Worm (Caenorhabditis elegans) whole organism, young adult: ENCODE results near the gene Y4C6B.7.

Experiments
- B0035.1 ChIP-seq: sonication (generic microtip); optimal IDR thresholded peaks from 2 replicates; lab custom pipeline; 2016; ENCODE audit warnings: missing genetic modification characterization, mild to moderate bottlenecking, missing compliant biosample characterization, missing genotype, missing genetic modification reagents
- B0336.3 ChIP-seq: fragments of 200-800 bp; sonication (Bioruptor generic); IDR thresholded peaks from 2 replicates; pipeline ENCODE4 v1.3.6; 2022; ENCODE audit warnings: missing genetic modification characterization, missing compliant biosample characterization
- F57C9.4 ChIP-seq: sonication (generic microtip); optimal IDR thresholded peaks from 2 replicates; lab custom pipeline; 2017; ENCODE audit warnings: mild to moderate bottlenecking, missing genetic modification characterization, missing compliant biosample characterization
- K12H6.12 ChIP-seq: fragments of 200-800 bp; sonication (Bioruptor generic); optimal IDR thresholded peaks from 2 replicates; lab custom pipeline; 2018; ENCODE audit warnings: mild to moderate bottlenecking, missing genetic modification characterization, missing compliant biosample characterization
- Y56A3A.18 ChIP-seq: fragments of 200-800 bp; sonication (Bioruptor generic); IDR thresholded peaks from 2 replicates; pipeline ENCODE4 v1.3.6; 2022; ENCODE audit warnings: missing genetic modification reagents, missing genetic modification characterization, missing compliant biosample characterization
- Y67H2A.10 ChIP-seq: fragments of 200-800 bp; sonication (Bioruptor generic); conservative IDR thresholded peaks from 2 replicates; pipeline ENCODE4 v1.3.6; 2022; ENCODE audit warnings: missing genetic modification reagents, missing genetic modification characterization, missing compliant biosample characterization
- ZK185.1 ChIP-seq: sonication (generic microtip); optimal IDR thresholded peaks from 2 replicates; lab custom pipeline; 2016; ENCODE audit warnings: mild to moderate bottlenecking, missing genetic modification characterization, missing compliant biosample characterization; ENCODE audit not compliant: poor library complexity, severe bottlenecking
- akir-1 ChIP-seq: fragments of 200-800 bp; sonication (Bioruptor generic); optimal IDR thresholded peaks from 2 replicates; lab custom pipeline; 2018; ENCODE audit warnings: mild to moderate bottlenecking, missing genetic modification characterization, moderate library complexity, missing compliant biosample characterization
- ama-1 ChIP-seq, 3 experiments: fragments of 150-350 bp in 1 of 3; sonication (generic microtip) in 2 of 3; optimal IDR thresholded peaks; 2 replicates each; lab custom pipeline; 2014 to 2018; ENCODE audit warnings: missing biosample characterization in 2 of 3, missing genetic modification characterization in 2 of 3, missing genetic modification reagents in 2 of 3
- atf-7 ChIP-seq: sonication (generic microtip); optimal IDR thresholded peaks from 2 replicates; lab custom pipeline; 2017; ENCODE audit warnings: mild to moderate bottlenecking, missing genetic modification characterization, missing compliant biosample characterization
- attf-3 ChIP-seq: fragments of 200-800 bp; sonication (Bioruptor generic); conservative IDR thresholded peaks from 2 replicates; pipeline ENCODE4 v1.3.6; 2022; ENCODE audit warnings: missing genetic modification reagents, missing genetic modification characterization, missing compliant biosample characterization
- ceh-100 ChIP-seq: fragments of 200-800 bp; sonication (Bioruptor generic); IDR thresholded peaks from 2 replicates; pipeline ENCODE4 v1.3.6; 2022; ENCODE audit warnings: missing genetic modification reagents, missing genetic modification characterization, missing compliant biosample characterization
- dox-1 ChIP-seq: fragments of 200-800 bp; sonication (Bioruptor generic); IDR thresholded peaks from 2 replicates; pipeline ENCODE4 v1.3.6; 2022; ENCODE audit warnings: missing genetic modification reagents, missing genetic modification characterization, missing compliant biosample characterization
- dpff-1 ChIP-seq: sonication (generic microtip); optimal IDR thresholded peaks from 2 replicates; lab custom pipeline; 2017; ENCODE audit warnings: mild to moderate bottlenecking, missing genetic modification characterization, missing compliant biosample characterization
- efl-1 ChIP-seq: fragments of 150-350 bp; optimal IDR thresholded peaks from 2 replicates; lab custom pipeline; 2014; ENCODE audit warnings: missing biosample characterization, missing genetic modification reagents, missing genetic modification characterization
- egl-18 ChIP-seq: fragments of 200-800 bp; sonication (Bioruptor generic); IDR thresholded peaks from 2 replicates; pipeline ENCODE4 v1.3.6; 2022; ENCODE audit warnings: missing genetic modification reagents, missing genetic modification characterization, missing compliant biosample characterization
- egrh-3 ChIP-seq: fragments of 200-800 bp; sonication (Bioruptor generic); IDR thresholded peaks from 2 replicates; pipeline ENCODE4 v1.3.6; 2022; ENCODE audit warnings: missing genetic modification reagents, missing genetic modification characterization, missing compliant biosample characterization
- him-1 ChIP-seq: sonication (generic microtip); optimal IDR thresholded peaks from 2 replicates; lab custom pipeline; 2016; ENCODE audit warnings: missing genotype, missing genetic modification reagents, missing genetic modification characterization, missing compliant biosample characterization
- hmg-20 ChIP-seq: fragments of 200-800 bp; sonication (Bioruptor generic); IDR thresholded peaks from 2 replicates; pipeline ENCODE4 v1.3.6; 2022; ENCODE audit warnings: missing genetic modification reagents, missing genetic modification characterization, missing compliant biosample characterization
- hsf-1 ChIP-seq: fragments of 200-800 bp; sonication (Bioruptor generic); IDR thresholded peaks from 2 replicates; pipeline ENCODE4 v1.3.6; 2022; ENCODE audit warnings: missing genetic modification reagents, missing genetic modification characterization, missing compliant biosample characterization
- lag-1 ChIP-seq: fragments of 200-800 bp; sonication (Bioruptor generic); IDR thresholded peaks from 2 replicates; pipeline ENCODE4 v1.3.6; 2022; ENCODE audit warnings: missing genetic modification reagents, missing genetic modification characterization, missing compliant biosample characterization
- let-526 ChIP-seq: fragments of 200-800 bp; sonication (Bioruptor generic); IDR thresholded peaks from 2 replicates; pipeline ENCODE4 v1.3.6; 2022; ENCODE audit warnings: missing genetic modification reagents, missing genetic modification characterization, missing compliant biosample characterization
- lin-40 ChIP-seq: sonication (generic microtip); optimal IDR thresholded peaks from 2 replicates; lab custom pipeline; 2016; ENCODE audit warnings: missing genetic modification characterization, mild to moderate bottlenecking, missing compliant biosample characterization, missing genotype, missing genetic modification reagents
- lsl-1 ChIP-seq: fragments of 200-800 bp; sonication (Bioruptor generic); optimal IDR thresholded peaks from 2 replicates; lab custom pipeline; 2018; ENCODE audit warnings: mild to moderate bottlenecking, missing genetic modification characterization, moderate library complexity, missing compliant biosample characterization
- madf-3 ChIP-seq: fragments of 200-800 bp; sonication (Bioruptor generic); IDR thresholded peaks from 2 replicates; pipeline ENCODE4 v1.3.6; 2022; ENCODE audit warnings: missing genetic modification reagents, missing genetic modification characterization, missing compliant biosample characterization
- mel-28 ChIP-seq: sonication (generic microtip); optimal IDR thresholded peaks from 2 replicates; lab custom pipeline; 2016; ENCODE audit warnings: borderline replicate concordance, mild to moderate bottlenecking, missing genetic modification characterization, missing compliant biosample characterization
- mxl-1 ChIP-seq: sonication (generic microtip); optimal IDR thresholded peaks from 2 replicates; lab custom pipeline; 2016; ENCODE audit warnings: missing genetic modification characterization, missing compliant biosample characterization
- nfya-1 ChIP-seq: sonication (generic microtip); optimal IDR thresholded peaks from 2 replicates; lab custom pipeline; 2017; ENCODE audit warnings: antibody characterized with exemption, missing compliant biosample characterization, missing genetic modification characterization, borderline replicate concordance; ENCODE audit not compliant: insufficient read depth
- nfya-2 ChIP-seq: fragments of 200-800 bp; sonication (Bioruptor generic); IDR thresholded peaks from 2 replicates; pipeline ENCODE4 v1.3.6; 2022; ENCODE audit warnings: missing genetic modification reagents, missing genetic modification characterization, missing compliant biosample characterization
- pha-4 ChIP-seq: fragments of 150-350 bp; sonication (generic microtip); optimal IDR thresholded peaks from 2 replicates; lab custom pipeline; 2014; ENCODE audit warnings: missing biosample characterization, missing genetic modification reagents, missing genetic modification characterization
- sdz-38 ChIP-seq: sonication (generic microtip); optimal IDR thresholded peaks from 2 replicates; lab custom pipeline; 2016; ENCODE audit warnings: missing genotype, missing genetic modification characterization, missing compliant biosample characterization
- snpc-1.1 ChIP-seq: sonication (generic microtip); optimal IDR thresholded peaks from 2 replicates; lab custom pipeline; 2017; ENCODE audit warnings: missing genetic modification characterization, mild to moderate bottlenecking, missing compliant biosample characterization, antibody characterized with exemption, moderate library complexity, missing genotype, missing genetic modification reagents; ENCODE audit not compliant: insufficient read depth
- snpc-3.4 ChIP-seq: sonication (generic microtip); optimal IDR thresholded peaks from 2 replicates; lab custom pipeline; 2017; ENCODE audit warnings: missing genetic modification characterization, mild to moderate bottlenecking, missing compliant biosample characterization, antibody characterized with exemption, moderate library complexity, missing genotype, missing genetic modification reagents
- snpc-4 ChIP-seq, 5 experiments: fragments of 150-350 bp in 1 of 5; sonication (generic microtip) in 4 of 5; optimal IDR thresholded peaks; 2 replicates each; lab custom pipeline; 2014 to 2018; ENCODE audit warnings: missing genetic modification characterization in 5 of 5, missing biosample characterization in 3 of 5, antibody characterized with exemption in 2 of 5, mild to moderate bottlenecking in 2 of 5, missing compliant biosample characterization in 2 of 5, missing genotype in 2 of 5, moderate library complexity in 2 of 5, missing genetic modification reagents in 1 of 5
- sptf-2 ChIP-seq: fragments of 200-800 bp; sonication (Bioruptor generic); optimal IDR thresholded peaks from 2 replicates; lab custom pipeline; 2018; ENCODE audit warnings: mild to moderate bottlenecking, missing genetic modification characterization, missing compliant biosample characterization
- xnd-1 ChIP-seq: sonication (generic microtip); optimal IDR thresholded peaks from 2 replicates; lab custom pipeline; 2016; ENCODE audit warnings: missing genotype, missing genetic modification reagents, missing genetic modification characterization, missing compliant biosample characterization
- zfh-2 ChIP-seq: fragments of 200-800 bp; sonication (Bioruptor generic); conservative IDR thresholded peaks from 2 replicates; pipeline ENCODE4 v1.3.6; 2022; ENCODE audit warnings: missing genetic modification reagents, missing genetic modification characterization, missing compliant biosample characterization
- ztf-18 ChIP-seq: sonication (generic microtip); optimal IDR thresholded peaks from 2 replicates; lab custom pipeline; 2016; ENCODE audit warnings: missing genotype, mild to moderate bottlenecking, missing genetic modification characterization, missing compliant biosample characterization
- ztf-22 ChIP-seq: fragments of 200-800 bp; sonication (Bioruptor generic); optimal IDR thresholded peaks from 2 replicates; lab custom pipeline; 2018; ENCODE audit warnings: mild to moderate bottlenecking, missing genetic modification characterization, moderate library complexity, missing compliant biosample characterization
- ztf-6 ChIP-seq: fragments of 200-800 bp; sonication (Bioruptor generic); IDR thresholded peaks from 2 replicates; pipeline ENCODE4 v1.3.6; 2022; ENCODE audit warnings: missing genetic modification reagents, missing genetic modification characterization, missing compliant biosample characterization

The Y4C6B.7 gene

ce11 chrIV:5353364-5353763, at the start of gene Y4C6B.7:
Y4C6B.7 (minus strand) TSS chrIV:5353464.
- TF ChIP-seq ZK185.1 (tag; lab: Kevin White, UChicago) (no peak), xnd-1 (tag; lab: Kevin White, UChicago) (no peak), egrh-3 (no peak), Y56A3A.18 (GFP tag; lab: Robert Waterston, UW) (no peak), mxl-1 (no peak), dpff-1 (tag; lab: Kevin White, UChicago) (no peak), Y67H2A.10 (no peak), snpc-3.4 (tag; lab: Kevin White, UChicago) (no peak)

DNA sequence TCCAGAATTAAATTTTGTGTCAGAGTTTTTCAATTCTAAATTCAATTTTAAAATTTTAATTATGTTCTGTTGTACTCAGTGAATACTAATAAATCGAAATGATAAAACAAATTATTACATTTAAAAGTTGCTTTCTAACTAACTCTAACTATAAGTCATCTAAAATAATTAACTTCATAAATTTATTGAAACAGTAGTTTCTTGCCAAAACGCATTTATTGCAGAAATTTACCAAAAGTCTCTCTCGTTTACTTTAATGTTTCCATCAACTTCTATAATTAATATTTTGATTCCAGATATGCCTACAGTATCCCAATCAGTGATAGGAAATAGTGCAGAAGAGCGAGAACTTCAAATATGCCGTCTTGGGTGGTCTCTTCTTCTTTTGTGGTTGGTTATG, 47.3 kb upstream of the Y4C6B.7 start, which contains the start of gene ZK616.1:
ZK616.1 (plus strand) TSS at position 301 of the 400 bp plus-strand sequence.
- TF ChIP-seq K12H6.12 (tag; lab: Kevin White, UChicago) (no peak), him-1 (tag; lab: Kevin White, UChicago) (no peak), ztf-6 (GFP tag; lab: Robert Waterston, UW) (no peak), hsf-1 (GFP tag; lab: Robert Waterston, UW) (no peak), Y67H2A.10 (no peak)

DNA sequence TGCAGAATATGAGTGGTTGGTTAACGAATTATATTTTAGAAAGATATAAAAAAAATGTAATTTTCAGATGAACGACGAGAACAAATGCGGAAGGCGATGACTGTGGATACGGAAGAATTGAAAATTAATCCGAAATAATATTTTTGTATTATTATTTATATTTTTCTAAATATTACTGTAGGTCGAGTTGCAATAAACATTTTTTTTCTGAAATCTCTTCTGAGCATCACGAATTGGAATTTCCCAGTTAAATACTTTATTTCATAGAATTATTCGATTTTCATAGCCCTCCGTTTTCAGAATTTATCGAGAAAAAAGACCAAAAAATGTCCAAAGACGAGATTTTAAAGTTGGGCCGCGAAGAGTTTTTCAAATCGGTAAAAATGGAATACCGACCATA, 44.3 kb upstream of the Y4C6B.7 start, which contains the start of gene ZK616.2:
ZK616.2 (plus strand) TSS at position 301 of the 400 bp plus-strand sequence.
- TF ChIP-seq let-526 (GFP tag; lab: Robert Waterston, UW): no peak
- TF ChIP-seq zfh-2: no peak
- TF ChIP-seq attf-3 (GFP tag; lab: Robert Waterston, UW): no peak
- no peak for TF ChIP-seq atf-7 (tag; lab: Kevin White, UChicago)
- TF ChIP-seq ztf-18 (tag; lab: Kevin White, UChicago): no peak
- TF ChIP-seq hmg-20 (GFP tag; lab: Robert Waterston, UW): no peak
- TF ChIP-seq akir-1 (GFP tag; lab: Kevin White, UChicago): no peak
- TF ChIP-seq lag-1: no peak
- TF ChIP-seq B0035.1 (tag; lab: Kevin White, UChicago): no peak

ce11 chrIV:5396769-5397168, 43.5 kb upstream of the Y4C6B.7 start, which contains the start of gene ZK616.3:
ZK616.3 (plus strand) TSS chrIV:5397069.
- TF ChIP-seq nfya-1 (tag; lab: Kevin White, UChicago) (no peak), dox-1 (GFP tag; lab: Robert Waterston, UW) (no peak), egrh-3 (no peak), B0336.3 (GFP tag; lab: Robert Waterston, UW) (no peak), F57C9.4 (tag; lab: Kevin White, UChicago) (no peak), snpc-4 (GFP tag; optimal IDR thresholded peaks at IDR 0.05; lab: Kevin White, UChicago) (peak; percentile 10), snpc-4 (tag; optimal IDR thresholded peaks at IDR 0.05; lab: Kevin White, UChicago) (peak in 1 of 4 experiments; percentile 53), efl-1 (no peak)

- no peak for TF ChIP-seq egl-18 (GFP tag; lab: Robert Waterston, UW)
- TF ChIP-seq ama-1 (optimal IDR thresholded peaks at IDR 0.05; lab: Kevin White, UChicago): no peak
- no peak for TF ChIP-seq ama-1 (GFP tag; optimal IDR thresholded peaks at IDR 0.05; lab: Kevin White, UChicago)
- peak; percentile 81 for TF ChIP-seq lin-40 (tag; lab: Kevin White, UChicago)
- TF ChIP-seq sdz-38: no peak
- TF ChIP-seq Y56A3A.18 (GFP tag; lab: Robert Waterston, UW): no peak
- peak; percentile 0 for TF ChIP-seq pha-4 (tag; lab: Kevin White, UChicago)
- TF ChIP-seq ZK185.1 (tag; lab: Kevin White, UChicago): peak; percentile 44
- 0 out of 2 replicates have a peak, but pooled peaks have one; percentile 22 for TF ChIP-seq ceh-100
- TF ChIP-seq madf-3 (GFP tag; lab: Robert Waterston, UW): peak; percentile 64; the same call in 1 of the 2 replicates
- TF ChIP-seq lsl-1: peak; percentile 41
- no peak for TF ChIP-seq sptf-2
- no peak for TF ChIP-seq snpc-1.1
- peak; percentile 16 for TF ChIP-seq efl-1
- peak; percentile 81 for TF ChIP-seq snpc-4 (GFP tag; optimal IDR thresholded peaks at IDR 0.05; lab: Kevin White, UChicago)
- peak; percentile 50 to 88 (median 77) for TF ChIP-seq snpc-4 (tag; optimal IDR thresholded peaks at IDR 0.05; lab: Kevin White, UChicago)
- TF ChIP-seq atf-7 (tag; lab: Kevin White, UChicago): no peak
- TF ChIP-seq ztf-22 (GFP tag; lab: Kevin White, UChicago): no peak
- TF ChIP-seq nfya-2 (GFP tag; lab: Robert Waterston, UW): no peak
- TF ChIP-seq mel-28: no peak
Observed at ce11 chrIV:5394687-5395086, 41.4 kb upstream of the Y4C6B.7 start, which contains the start of the genes perm-3 and swsn-6. perm-3 (minus strand) TSS chrIV:5394804. swsn-6 (plus strand) TSS chrIV:5395033.
